Worm (Caenorhabditis elegans) whole organism, L1 larva: ENCODE data around the gene rbm-26.

Source experiments
- C04F5.9 ChIP-seq: sonication (generic microtip); optimal IDR thresholded peaks from 2 replicates; lab custom pipeline; 2016; ENCODE audit warnings: missing genetic modification characterization, missing compliant biosample characterization
- Y116A8C.19 ChIP-seq: sonication (generic microtip); optimal IDR thresholded peaks from 2 replicates; lab custom pipeline; 2016; ENCODE audit warnings: missing compliant biosample characterization, missing genetic modification characterization, borderline replicate concordance
- aly-2 ChIP-seq: fragments of 150-350 bp; optimal IDR thresholded peaks from 2 replicates; lab custom pipeline; 2014; ENCODE audit warnings: missing biosample characterization, missing genetic modification characterization
- ceh-63 ChIP-seq: fragments of 200-800 bp; sonication (Bioruptor generic); optimal IDR thresholded peaks from 2 replicates; lab custom pipeline; 2018; ENCODE audit warnings: mild to moderate bottlenecking, missing genetic modification characterization, missing compliant biosample characterization
- ceh-82 ChIP-seq, 3 experiments: fragments of 150-350 bp in 1 of 3; sonication (generic microtip) in 2 of 3; optimal IDR thresholded peaks; 2 replicates each; lab custom pipeline; 2014 to 2017; ENCODE audit warnings: missing biosample characterization in 3 of 3, missing genetic modification characterization in 3 of 3
- ceh-88 ChIP-seq: fragments of 200-800 bp; sonication (Bioruptor generic); IDR thresholded peaks from 2 replicates; pipeline ENCODE4 v1.3.6; 2022; ENCODE audit warnings: missing genetic modification characterization, missing compliant biosample characterization
- dpl-1 ChIP-seq, 3 experiments: fragments of 150-350 bp in 2 of 3; sonication (generic microtip) in 1 of 3; optimal IDR thresholded peaks; 2 replicates each; lab custom pipeline; 2014 to 2017; ENCODE audit warnings: missing biosample characterization in 3 of 3, missing genetic modification characterization in 3 of 3, missing genetic modification reagents in 3 of 3
- dsc-1 ChIP-seq: sonication (generic microtip); optimal IDR thresholded peaks from 2 replicates; lab custom pipeline; 2016; ENCODE audit warnings: mild to moderate bottlenecking, missing genetic modification characterization, missing compliant biosample characterization
- efl-1 ChIP-seq, 4 experiments: fragments of 150-350 bp; optimal IDR thresholded peaks in 3 of 4; peaks in 1 of 4; 1 replicate in 1 of 4; 2 replicates in 3 of 4; lab custom pipeline; 2014; ENCODE audit warnings: missing biosample characterization in 2 of 4, missing genetic modification characterization in 2 of 4, missing genetic modification reagents in 2 of 4
- egl-13 ChIP-seq: sonication (generic microtip); optimal IDR thresholded peaks from 2 replicates; lab custom pipeline; 2016; ENCODE audit warnings: missing genotype, missing genetic modification reagents, missing genetic modification characterization, missing compliant biosample characterization
- egl-27 ChIP-seq, 2 experiments: fragments of 150-350 bp in 1 of 2; sonication (generic microtip); optimal IDR thresholded peaks; 3 replicates each; lab custom pipeline; 2017 to 2018; ENCODE audit warnings: missing biosample characterization in 2 of 2, missing genetic modification characterization in 2 of 2, missing genetic modification reagents in 2 of 2
- ets-5 ChIP-seq: fragments of 200-800 bp; sonication (Bioruptor generic); IDR thresholded peaks from 2 replicates; pipeline ENCODE4 v1.3.6; 2022; ENCODE audit warnings: missing genetic modification characterization, missing compliant biosample characterization
- fkh-10 ChIP-seq: sonication (generic microtip); optimal IDR thresholded peaks from 2 replicates; lab custom pipeline; 2017; ENCODE audit warnings: missing biosample characterization, missing genetic modification reagents, missing genetic modification characterization
- fkh-8 ChIP-seq: sonication (generic microtip); optimal IDR thresholded peaks from 2 replicates; lab custom pipeline; 2016; ENCODE audit warnings: mild to moderate bottlenecking, missing genetic modification characterization, missing compliant biosample characterization
- fos-1 ChIP-seq: fragments of 150-350 bp; optimal IDR thresholded peaks from 2 replicates; lab custom pipeline; 2014; ENCODE audit warnings: missing biosample characterization, missing genetic modification characterization
- hlh-17 ChIP-seq: fragments of 200-800 bp; sonication (Bioruptor generic); optimal IDR thresholded peaks from 2 replicates; lab custom pipeline; 2018; ENCODE audit warnings: missing genetic modification characterization, mild to moderate bottlenecking, missing compliant biosample characterization, moderate library complexity, borderline replicate concordance
- hlh-4 ChIP-seq: sonication (generic microtip); optimal IDR thresholded peaks from 2 replicates; lab custom pipeline; 2016; ENCODE audit warnings: mild to moderate bottlenecking, missing genetic modification characterization, missing compliant biosample characterization
- hpl-2 ChIP-seq: fragments of 150-350 bp; optimal IDR thresholded peaks from 2 replicates; lab custom pipeline; 2014; ENCODE audit warnings: missing biosample characterization, missing genetic modification reagents, missing genetic modification characterization
- irx-1 ChIP-seq: sonication (generic microtip); optimal IDR thresholded peaks from 2 replicates; lab custom pipeline; 2016; ENCODE audit warnings: missing genetic modification characterization, missing compliant biosample characterization
- lin-14 ChIP-seq: fragments of 200-800 bp; sonication (Bioruptor generic); optimal IDR thresholded peaks from 2 replicates; lab custom pipeline; 2018; ENCODE audit warnings: mild to moderate bottlenecking, missing genetic modification characterization, moderate library complexity, missing compliant biosample characterization
- lin-39 ChIP-seq: fragments of 150-350 bp; optimal IDR thresholded peaks from 2 replicates; lab custom pipeline; 2014; ENCODE audit warnings: missing biosample characterization, missing genetic modification reagents, missing genetic modification characterization
- lir-3 ChIP-seq: sonication (generic microtip); optimal IDR thresholded peaks from 2 replicates; lab custom pipeline; 2016; ENCODE audit warnings: mild to moderate bottlenecking, missing genetic modification characterization, moderate library complexity, missing compliant biosample characterization; ENCODE audit not compliant: poor library complexity
- lsy-2 ChIP-seq, 2 experiments: fragments of 150-350 bp; optimal IDR thresholded peaks; 2 replicates each; lab custom pipeline; 2014; ENCODE audit warnings: missing biosample characterization in 2 of 2, missing genetic modification characterization in 2 of 2
- mab-9 ChIP-seq: fragments of 200-800 bp; sonication (Bioruptor generic); IDR thresholded peaks from 2 replicates; pipeline ENCODE4 v1.3.6; 2022; ENCODE audit warnings: missing genetic modification reagents, missing genetic modification characterization, missing compliant biosample characterization
- mdl-1 ChIP-seq, 2 experiments: fragments of 150-350 bp; optimal IDR thresholded peaks; 2 replicates each; lab custom pipeline; 2014 to 2017; ENCODE audit warnings: missing biosample characterization in 2 of 2, missing genetic modification characterization in 2 of 2, inconsistent platforms in 1 of 2
- mef-2 ChIP-seq: fragments of 150-350 bp; optimal IDR thresholded peaks from 2 replicates; lab custom pipeline; 2014; ENCODE audit warnings: missing biosample characterization, missing genetic modification characterization
- nhr-11 ChIP-seq: fragments of 150-350 bp; optimal IDR thresholded peaks from 2 replicates; lab custom pipeline; 2014; ENCODE audit warnings: missing biosample characterization, missing genetic modification characterization
- nhr-12 ChIP-seq: sonication (generic microtip); optimal IDR thresholded peaks from 2 replicates; lab custom pipeline; 2017; ENCODE audit warnings: missing biosample characterization, missing genetic modification characterization
- nhr-20 ChIP-seq: sonication (generic microtip); optimal IDR thresholded peaks from 2 replicates; lab custom pipeline; 2016; ENCODE audit warnings: mild to moderate bottlenecking, missing genetic modification characterization, missing compliant biosample characterization
- nhr-28 ChIP-seq: fragments of 150-350 bp; optimal IDR thresholded peaks from 2 replicates; lab custom pipeline; 2014; ENCODE audit warnings: missing biosample characterization, missing genetic modification characterization
- nhr-47 ChIP-seq: sonication (generic microtip); optimal IDR thresholded peaks from 2 replicates; lab custom pipeline; 2016; ENCODE audit warnings: mild to moderate bottlenecking, missing genetic modification characterization, moderate library complexity, missing compliant biosample characterization
- nhr-71 ChIP-seq: sonication (generic microtip); optimal IDR thresholded peaks from 2 replicates; lab custom pipeline; 2016; ENCODE audit warnings: mild to moderate bottlenecking, missing genetic modification characterization, moderate library complexity, missing compliant biosample characterization
- nhr-84 ChIP-seq: sonication (generic microtip); optimal IDR thresholded peaks from 2 replicates; lab custom pipeline; 2017; ENCODE audit warnings: missing biosample characterization, missing genetic modification characterization
- pag-3 ChIP-seq: sonication (generic microtip); optimal IDR thresholded peaks from 2 replicates; lab custom pipeline; 2017; ENCODE audit warnings: missing genetic modification characterization, mild to moderate bottlenecking, missing compliant biosample characterization, antibody characterized with exemption, borderline replicate concordance; ENCODE audit not compliant: insufficient read depth
- pax-3 ChIP-seq: fragments of 200-800 bp; sonication (Bioruptor generic); optimal IDR thresholded peaks from 2 replicates; lab custom pipeline; 2018; ENCODE audit warnings: mild to moderate bottlenecking, missing genetic modification characterization, moderate library complexity, missing compliant biosample characterization
- pqm-1 ChIP-seq: sonication (generic microtip); optimal IDR thresholded peaks from 3 replicates; lab custom pipeline; 2017; ENCODE audit warnings: missing biosample characterization, missing genetic modification characterization
- sox-4 ChIP-seq: sonication (generic microtip); optimal IDR thresholded peaks from 2 replicates; lab custom pipeline; 2016; ENCODE audit warnings: missing genetic modification characterization, missing compliant biosample characterization
- sptf-1 ChIP-seq: fragments of 150-350 bp; optimal IDR thresholded peaks from 2 replicates; lab custom pipeline; 2014; ENCODE audit warnings: missing biosample characterization, missing genetic modification characterization
- sup-37 ChIP-seq: fragments of 200-800 bp; sonication (Bioruptor generic); optimal IDR thresholded peaks from 2 replicates; lab custom pipeline; 2018; ENCODE audit warnings: mild to moderate bottlenecking, missing genetic modification characterization, missing compliant biosample characterization
- swsn-7 ChIP-seq: sonication (generic microtip); optimal IDR thresholded peaks from 2 replicates; lab custom pipeline; 2016; ENCODE audit warnings: missing genetic modification characterization, missing compliant biosample characterization
- tbx-2 ChIP-seq: sonication (generic microtip); optimal IDR thresholded peaks from 2 replicates; lab custom pipeline; 2016; ENCODE audit warnings: missing genetic modification characterization, missing compliant biosample characterization
- tlp-1 ChIP-seq: fragments of 150-350 bp; optimal IDR thresholded peaks from 2 replicates; lab custom pipeline; 2014; ENCODE audit warnings: missing biosample characterization, missing genetic modification characterization
- unc-62 ChIP-seq: fragments of 150-350 bp; optimal IDR thresholded peaks from 2 replicates; lab custom pipeline; 2014; ENCODE audit warnings: missing biosample characterization, missing genetic modification reagents, missing genetic modification characterization
- unc-86 ChIP-seq: sonication (generic microtip); optimal IDR thresholded peaks from 2 replicates; lab custom pipeline; 2016; ENCODE audit warnings: missing genetic modification characterization, missing compliant biosample characterization
- zip-4 ChIP-seq: fragments of 200-800 bp; sonication (Bioruptor generic); optimal IDR thresholded peaks from 2 replicates; lab custom pipeline; 2018; ENCODE audit warnings: mild to moderate bottlenecking, missing genetic modification characterization, moderate library complexity, missing compliant biosample characterization
- ztf-11 ChIP-seq, 2 experiments: sonication (generic microtip); optimal IDR thresholded peaks; 2 replicates each; lab custom pipeline; 2016 to 2017; ENCODE audit warnings: missing genetic modification characterization in 2 of 2, missing biosample characterization in 1 of 2, missing compliant biosample characterization in 1 of 2
- ztf-4 ChIP-seq: fragments of 150-350 bp; optimal IDR thresholded peaks from 2 replicates; lab custom pipeline; 2014; ENCODE audit warnings: missing biosample characterization, missing genetic modification characterization

The rbm-26 gene

ce11 chrIII:5757492-5758045, 46.2 kb downstream of the rbm-26 start:
- TF ChIP-seq nhr-47 (tag; lab: Kevin White, UChicago) = peak; percentile 2
- TF ChIP-seq fkh-8 (tag; lab: Kevin White, UChicago) = peak; percentile 66
- no peak for TF ChIP-seq tbx-2 (tag; lab: Kevin White, UChicago)
- peak; percentile 69 for TF ChIP-seq lin-14 (GFP tag; lab: Kevin White, UChicago)
- TF ChIP-seq unc-86 (tag; lab: Kevin White, UChicago) = peak; percentile 74
- TF ChIP-seq lsy-2 (tag; optimal IDR thresholded peaks at IDR 0.05; lab: Kevin White, UChicago) = peak in 1 of 2 experiments; percentile 21
- TF ChIP-seq nhr-71 = peak; percentile 45
- TF ChIP-seq pqm-1 (tag; lab: Kevin White, UChicago) = no peak
- no peak for TF ChIP-seq aly-2
- no peak for TF ChIP-seq sptf-1
- TF ChIP-seq ets-5 (GFP tag; lab: Robert Waterston, UW) = no peak
- TF ChIP-seq fkh-10 (GFP tag; lab: Kevin White, UChicago) = peak; percentile 49
- TF ChIP-seq sox-4 (tag; lab: Kevin White, UChicago) = peak; percentile 6
- peak; percentile 21 for TF ChIP-seq mef-2 (tag; lab: Kevin White, UChicago)

DNA sequence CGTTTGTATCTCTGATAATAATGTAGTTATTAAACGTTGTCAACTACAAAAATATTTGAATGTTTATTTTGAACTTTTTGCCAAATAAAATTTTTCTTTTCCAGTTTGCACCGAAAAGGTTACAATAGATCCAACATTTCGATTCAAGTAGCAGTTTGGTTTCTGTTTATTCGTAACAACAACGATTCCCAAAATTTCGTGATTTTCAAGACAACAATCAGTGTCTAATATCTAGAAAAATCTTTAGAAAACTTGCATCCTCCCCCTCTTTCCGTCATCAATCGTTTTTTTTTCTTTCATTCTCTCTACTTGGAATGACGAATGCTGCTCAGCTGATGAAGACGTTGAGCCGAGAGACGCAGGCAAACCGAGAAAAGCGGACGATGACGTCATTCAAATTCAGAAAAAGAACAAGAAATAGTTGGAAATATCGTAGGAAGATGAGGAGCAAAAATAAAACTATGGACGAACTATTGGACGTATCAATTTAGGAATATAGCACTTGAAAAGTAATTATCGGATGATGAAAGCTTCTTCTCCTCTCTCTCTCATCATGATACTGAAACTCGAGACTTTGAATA, 47.3 kb downstream of the rbm-26 start:
- peak; percentile 74 for TF ChIP-seq fkh-10 (GFP tag; lab: Kevin White, UChicago)
- no peak for TF ChIP-seq sup-37 (GFP tag; lab: Kevin White, UChicago)
- no peak for TF ChIP-seq lin-39 (tag; lab: Kevin White, UChicago)
- no peak for TF ChIP-seq C04F5.9 (tag; lab: Kevin White, UChicago)
- TF ChIP-seq ceh-82 (tag; optimal IDR thresholded peaks at IDR 0.05; lab: Kevin White, UChicago) = peak; percentile 24 to 43 (median 24)
- peak; percentile 65 for TF ChIP-seq ztf-4 (tag; lab: Kevin White, UChicago)
- TF ChIP-seq lin-14 (GFP tag; lab: Kevin White, UChicago) = peak; percentile 94
- TF ChIP-seq efl-1 (optimal IDR thresholded peaks at IDR 0.05; lab: Kevin White, UChicago) = peak; percentile 23 to 33
- TF ChIP-seq efl-1 (GFP tag; optimal IDR thresholded peaks at IDR 0.05 in 1 of 2; lab: Kevin White, UChicago) = peak in 1 of 2 experiments; percentile 19
- no peak for TF ChIP-seq nhr-28 (tag; lab: Kevin White, UChicago)
- no peak for TF ChIP-seq tlp-1
- TF ChIP-seq egl-27 (tag; optimal IDR thresholded peaks at IDR 0.05; lab: Kevin White, UChicago) = peak in 1 of 2 experiments; percentile 37
- TF ChIP-seq dsc-1 (tag; lab: Kevin White, UChicago) = peak; percentile 74
- peak in 1 of 2 experiments; percentile 19 for TF ChIP-seq ztf-11 (tag; optimal IDR thresholded peaks at IDR 0.05; lab: Kevin White, UChicago)
- TF ChIP-seq hlh-4 (tag; lab: Kevin White, UChicago) = no peak
- TF ChIP-seq irx-1 (tag; lab: Kevin White, UChicago) = peak; percentile 52
- TF ChIP-seq pax-3 = peak; percentile 63
- peak; percentile 81 for TF ChIP-seq unc-86 (tag; lab: Kevin White, UChicago)
- TF ChIP-seq swsn-7 = peak; percentile 77
- TF ChIP-seq mab-9 (GFP tag; lab: Robert Waterston, UW) = peak; percentile 50; the same call in 1 of the 2 replicates
- TF ChIP-seq unc-62 (GFP tag; lab: Kevin White, UChicago) = no peak
- TF ChIP-seq pag-3 (tag; lab: Kevin White, UChicago) = no peak
- no peak for TF ChIP-seq mdl-1 (tag; optimal IDR thresholded peaks at IDR 0.05; lab: Kevin White, UChicago)
- peak; percentile 57 for TF ChIP-seq fos-1
- no peak for TF ChIP-seq nhr-84
- TF ChIP-seq mef-2 (tag; lab: Kevin White, UChicago) = peak; percentile 74
- TF ChIP-seq Y116A8C.19 (tag; lab: Kevin White, UChicago) = no peak
- peak; percentile 37 for TF ChIP-seq nhr-20 (tag; lab: Kevin White, UChicago)
- TF ChIP-seq egl-13 (tag; lab: Kevin White, UChicago) = peak; percentile 78
- no peak for TF ChIP-seq hpl-2 (GFP tag; lab: Kevin White, UChicago)
- TF ChIP-seq dpl-1 (GFP tag; optimal IDR thresholded peaks at IDR 0.05; lab: Kevin White, UChicago) = peak in 1 of 3 experiments; percentile 35
- TF ChIP-seq hlh-17 (GFP tag; lab: Kevin White, UChicago) = no peak
- TF ChIP-seq nhr-11 (tag; lab: Kevin White, UChicago) = peak; percentile 40
- TF ChIP-seq zip-4 = no peak
- no peak for TF ChIP-seq nhr-12 (tag; lab: Kevin White, UChicago)
- TF ChIP-seq nhr-47 (tag; lab: Kevin White, UChicago) = peak; percentile 82
- peak; percentile 57 for TF ChIP-seq ceh-63 (GFP tag; lab: Kevin White, UChicago)
- peak; percentile 91 for TF ChIP-seq nhr-71
- TF ChIP-seq sox-4 (tag; lab: Kevin White, UChicago) = peak; percentile 72
- TF ChIP-seq lir-3 = peak; percentile 29
- TF ChIP-seq ceh-88 (GFP tag; lab: Robert Waterston, UW) = 0 out of 2 replicates have a peak, but pooled peaks have one; percentile 7
